Fruit fly (Drosophila melanogaster): Measurements from ENCODE around the gene CG15597.

dm6 chr3R:6311641-6312259, 26.8 kb upstream of the CG15597 start, which contains the start of gene Osi17:
- TF ChIP-seq psq (optimal IDR thresholded peaks at IDR 0.05) (no peak), usp (GFP tag; optimal IDR thresholded peaks at IDR 0.05) (no peak), pan (optimal IDR thresholded peaks at IDR 0.05) (no peak), EcR (GFP tag; optimal IDR thresholded peaks at IDR 0.05) (no peak), Dll (optimal IDR thresholded peaks at IDR 0.05) (no peak), CG8478 (optimal IDR thresholded peaks at IDR 0.05) (no peak)

All from whole organism.